Fruit fly (Drosophila melanogaster) whole organism, pupa: ENCODE data around the gene Strump.

ENCODE experiments used
- CG10348 ChIP-seq: fragments of 200-800 bp; sonication (Bioruptor generic); IDR thresholded peaks from 2 replicates; pipeline ENCODE4 v1.3.6; 2022; ENCODE audit warnings: missing biosample characterization, missing genetic modification characterization
- CG32121 ChIP-seq: fragments of 200-800 bp; sonication (Bioruptor generic); IDR thresholded peaks from 2 replicates; pipeline ENCODE4 v1.3.6; 2022; ENCODE audit warnings: missing biosample characterization, missing genetic modification characterization
- CG34367 ChIP-seq: fragments of 200-800 bp; sonication (Bioruptor generic); optimal IDR thresholded peaks from 2 replicates; lab custom pipeline; 2018; ENCODE audit warnings: missing biosample characterization, mild to moderate bottlenecking, missing genetic modification characterization
- CG8159 ChIP-seq: fragments of 200-800 bp; sonication (Bioruptor generic); optimal IDR thresholded peaks from 3 replicates; lab custom pipeline; 2018; ENCODE audit warnings: missing biosample characterization, mild to moderate bottlenecking, missing genetic modification characterization, moderate library complexity
- Pif1A ChIP-seq: fragments of 200-800 bp; sonication (Bioruptor generic); optimal IDR thresholded peaks from 3 replicates; lab custom pipeline; 2016; ENCODE audit warnings: missing biosample characterization, missing genetic modification characterization
- Pif1B ChIP-seq: fragments of 200-800 bp; sonication (Bioruptor generic); optimal IDR thresholded peaks from 3 replicates; lab custom pipeline; 2016; ENCODE audit warnings: missing biosample characterization, missing genetic modification characterization

dm6 chr3L:16100059-16100458, 21.7 kb upstream of the Strump start, which contains the start of gene IleRS-m:
- TF ChIP-seq Pif1A (GFP tag; lab: Kevin White, UChicago) (no peak), CG32121 (no peak), CG8159 (no peak), CG10348 (GFP tag; lab: Robert Waterston, UW) (no peak), CG34367 (tag; lab: Kevin White, UChicago) (no peak), Pif1B (GFP tag; lab: Kevin White, UChicago) (no peak)
